Worm (Caenorhabditis elegans): ENCODE results near the gene usp-46.
A peak's percentile ranks its signal among the peaks of the same experiment; 100 is the strongest.

DNA sequence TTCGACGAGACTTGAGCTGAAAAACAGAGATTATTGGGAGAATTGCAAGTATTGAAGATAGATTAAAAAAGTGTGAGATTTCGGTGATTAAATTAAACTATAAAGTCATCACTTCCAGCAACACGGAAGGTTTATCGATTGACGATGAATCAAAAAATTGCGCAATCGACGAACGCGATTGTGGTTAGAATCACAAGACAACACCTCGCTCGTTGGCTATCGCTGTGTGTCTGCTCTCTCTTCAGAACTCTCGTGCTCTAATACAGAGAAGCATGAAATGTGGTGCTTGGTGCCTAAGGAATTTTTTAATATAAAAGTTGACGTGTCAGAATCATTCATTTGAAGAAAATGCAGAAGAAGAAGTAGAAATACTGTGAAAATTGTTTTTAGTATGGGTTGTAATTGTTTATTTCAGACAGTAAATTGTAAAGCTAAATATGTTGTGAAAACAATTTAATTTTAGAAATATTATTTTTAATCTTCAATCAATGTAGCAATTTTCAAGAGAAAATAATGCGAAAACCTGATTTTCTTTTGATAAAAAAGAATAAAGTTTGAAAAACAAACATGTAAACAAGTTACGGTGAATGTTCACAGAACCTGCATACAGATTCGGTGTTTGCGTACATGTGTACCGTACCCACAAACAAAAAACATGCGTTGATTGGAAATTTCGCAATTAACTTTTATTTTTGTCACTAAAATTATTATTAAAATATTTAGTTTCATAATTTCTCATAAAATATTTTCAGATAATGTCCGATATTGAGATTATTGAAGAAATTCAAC lies 50.9 kb downstream of the usp-46 start, which contains the start of the genes ZK632.10 and ZK632.11:
- TF ChIP-seq elt-1 (tag; optimal IDR thresholded peaks at IDR 0.05; ENCODE audit: borderline replicate concordance, insufficient read depth) (no peak), nhr-12 (tag; optimal IDR thresholded peaks at IDR 0.05) (no peak), pha-4 (tag; optimal IDR thresholded peaks at IDR 0.05) (peak; percentile 76), snpc-4 (tag; optimal IDR thresholded peaks at IDR 0.05) (no peak), M03D4.4 (tag; optimal IDR thresholded peaks at IDR 0.05) (no peak), nhr-76 (tag; optimal IDR thresholded peaks at IDR 0.05) (no peak), lin-13 (tag; optimal IDR thresholded peaks at IDR 0.05) (no peak), ces-1 (GFP tag; optimal IDR thresholded peaks at IDR 0.05) (peak; percentile 61), sptf-1 (tag; optimal IDR thresholded peaks at IDR 0.05) (no peak)
